Worm (Caenorhabditis elegans) whole organism, L4 larva: Measurements from ENCODE around the gene wars-1.

ENCODE experiments used
- F10B5.3 ChIP-seq: sonication (generic microtip); optimal IDR thresholded peaks from 2 replicates; lab custom pipeline; 2016; ENCODE audit warnings: mild to moderate bottlenecking, missing genetic modification characterization, missing compliant biosample characterization
- F37D6.2 ChIP-seq: sonication (generic microtip); optimal IDR thresholded peaks from 2 replicates; lab custom pipeline; 2016; ENCODE audit warnings: mild to moderate bottlenecking, missing genetic modification characterization, missing compliant biosample characterization
- F49E8.2 ChIP-seq: sonication (generic microtip); optimal IDR thresholded peaks from 2 replicates; lab custom pipeline; 2016; ENCODE audit warnings: missing compliant biosample characterization, mild to moderate bottlenecking, missing genetic modification characterization, borderline replicate concordance
- T20F7.1 ChIP-seq: fragments of 200-800 bp; sonication (Bioruptor generic); optimal IDR thresholded peaks from 2 replicates; lab custom pipeline; 2018; ENCODE audit warnings: mild to moderate bottlenecking, missing genetic modification characterization, missing compliant biosample characterization
- T26A8.4 ChIP-seq: fragments of 200-800 bp; sonication (Bioruptor generic); IDR thresholded peaks from 2 replicates; pipeline ENCODE4 v1.3.6; 2022; ENCODE audit warnings: missing genetic modification characterization, missing compliant biosample characterization
- Y5F2A.4 ChIP-seq: fragments of 200-800 bp; sonication (Bioruptor generic); optimal IDR thresholded peaks from 2 replicates; lab custom pipeline; 2018; ENCODE audit warnings: mild to moderate bottlenecking, missing genetic modification characterization, missing compliant biosample characterization
- aha-1 ChIP-seq: fragments of 150-350 bp; peaks from one replicate; lab custom pipeline; 2014; ENCODE audit warnings: missing biosample characterization, missing genetic modification characterization
- ama-1 ChIP-seq: fragments of 150-350 bp; optimal IDR thresholded peaks from 2 replicates; lab custom pipeline; 2014; ENCODE audit warnings: inconsistent platforms, mixed read lengths
- arid-1 ChIP-seq: fragments of 200-800 bp; sonication (Bioruptor generic); conservative IDR thresholded peaks from 2 replicates; pipeline ENCODE4 v1.3.6; 2022; ENCODE audit warnings: missing genetic modification reagents, missing genetic modification characterization, missing compliant biosample characterization
- attf-4 ChIP-seq: sonication (generic microtip); optimal IDR thresholded peaks from 3 replicates; lab custom pipeline; 2017; ENCODE audit warnings: missing biosample characterization, missing genetic modification characterization
- ceh-20 ChIP-seq: fragments of 200-800 bp; sonication (Bioruptor generic); IDR thresholded peaks from 2 replicates; pipeline ENCODE4 v1.3.6; 2022; ENCODE audit warnings: missing genetic modification reagents, missing genetic modification characterization, missing compliant biosample characterization
- ceh-44 ChIP-seq: fragments of 200-800 bp; sonication (Bioruptor generic); IDR thresholded peaks from 2 replicates; pipeline ENCODE4 v1.3.6; 2022; ENCODE audit warnings: missing genetic modification reagents, missing genetic modification characterization, missing compliant biosample characterization
- ceh-62 ChIP-seq: sonication (generic microtip); optimal IDR thresholded peaks from 2 replicates; lab custom pipeline; 2017; ENCODE audit warnings: missing biosample characterization, missing genetic modification characterization
- daf-12 ChIP-seq: fragments of 150-350 bp; optimal IDR thresholded peaks from 2 replicates; lab custom pipeline; 2014; ENCODE audit warnings: missing biosample characterization, missing genetic modification reagents, missing genetic modification characterization
- daf-16 ChIP-seq, 3 experiments: sonication (generic microtip); optimal IDR thresholded peaks; 2 replicates each; lab custom pipeline; 2016 to 2017; ENCODE audit warnings: missing genetic modification characterization in 3 of 3, missing genetic modification reagents in 3 of 3, mild to moderate bottlenecking in 2 of 3, missing compliant biosample characterization in 2 of 3, missing biosample characterization in 1 of 3, moderate library complexity in 1 of 3
- dmd-6 ChIP-seq: fragments of 200-800 bp; sonication (Bioruptor generic); IDR thresholded peaks from 2 replicates; pipeline ENCODE4 v1.3.6; 2022; ENCODE audit warnings: missing genetic modification reagents, missing genetic modification characterization, missing compliant biosample characterization
- dmd-8 ChIP-seq: fragments of 200-800 bp; sonication (Bioruptor generic); IDR thresholded peaks from 2 replicates; pipeline ENCODE4 v1.3.6; 2022; ENCODE audit warnings: missing genetic modification characterization, missing compliant biosample characterization
- dpl-1 ChIP-seq: fragments of 150-350 bp; optimal IDR thresholded peaks from 2 replicates; lab custom pipeline; 2014; ENCODE audit warnings: missing biosample characterization, missing genetic modification reagents, missing genetic modification characterization
- dve-1 ChIP-seq: sonication (generic microtip); optimal IDR thresholded peaks from 2 replicates; lab custom pipeline; 2017; ENCODE audit warnings: antibody characterized with exemption, mild to moderate bottlenecking, missing genetic modification characterization, missing compliant biosample characterization; ENCODE audit not compliant: insufficient read depth
- fos-1 ChIP-seq: fragments of 150-350 bp; optimal IDR thresholded peaks from 2 replicates; lab custom pipeline; 2014; ENCODE audit warnings: missing biosample characterization, missing genetic modification characterization
- hlh-11 ChIP-seq: fragments of 200-800 bp; sonication (Bioruptor generic); optimal IDR thresholded peaks from 2 replicates; lab custom pipeline; 2018; ENCODE audit warnings: mild to moderate bottlenecking, missing genetic modification characterization, missing compliant biosample characterization
- hlh-30 ChIP-seq: sonication (generic microtip); optimal IDR thresholded peaks from 2 replicates; lab custom pipeline; 2017; ENCODE audit warnings: antibody characterized with exemption, mild to moderate bottlenecking, missing genetic modification characterization, missing compliant biosample characterization; ENCODE audit not compliant: insufficient read depth
- jun-1 ChIP-seq: fragments of 150-350 bp; optimal IDR thresholded peaks from 2 replicates; lab custom pipeline; 2014; ENCODE audit warnings: missing biosample characterization, missing genetic modification reagents, missing genetic modification characterization
- lin-1 ChIP-seq: fragments of 200-800 bp; sonication (Bioruptor generic); IDR thresholded peaks from 2 replicates; pipeline ENCODE4 v1.3.6; 2022; ENCODE audit warnings: missing genetic modification reagents, missing genetic modification characterization, missing compliant biosample characterization
- lin-38 ChIP-seq: fragments of 200-800 bp; sonication (Bioruptor generic); IDR thresholded peaks from 2 replicates; pipeline ENCODE4 v1.3.6; 2022; ENCODE audit warnings: missing genetic modification reagents, missing genetic modification characterization, missing compliant biosample characterization
- lir-3 ChIP-seq: sonication (generic microtip); optimal IDR thresholded peaks from 2 replicates; lab custom pipeline; 2016; ENCODE audit warnings: mild to moderate bottlenecking, missing genetic modification characterization, missing compliant biosample characterization
- lsy-2 ChIP-seq, 2 experiments: fragments of 150-350 bp in 1 of 2; sonication (generic microtip) in 1 of 2; optimal IDR thresholded peaks; 2 replicates each; lab custom pipeline; 2014 to 2017; ENCODE audit warnings: missing biosample characterization in 2 of 2, missing genetic modification characterization in 2 of 2
- mep-1 ChIP-seq: fragments of 150-350 bp; sonication (generic microtip); optimal IDR thresholded peaks from 3 replicates; lab custom pipeline; 2014; ENCODE audit warnings: missing biosample characterization, missing genetic modification characterization
- mes-2 ChIP-seq: sonication (generic microtip); optimal IDR thresholded peaks from 2 replicates; lab custom pipeline; 2016; ENCODE audit warnings: missing genotype, mild to moderate bottlenecking, missing genetic modification characterization, missing compliant biosample characterization; ENCODE audit not compliant: poor library complexity, severe bottlenecking
- nhr-102 ChIP-seq: sonication (generic microtip); optimal IDR thresholded peaks from 2 replicates; lab custom pipeline; 2016; ENCODE audit warnings: mild to moderate bottlenecking, missing genetic modification characterization, moderate library complexity, missing compliant biosample characterization
- nhr-28 ChIP-seq: fragments of 150-350 bp; optimal IDR thresholded peaks from 2 replicates; lab custom pipeline; 2014; ENCODE audit warnings: missing biosample characterization, missing genetic modification characterization
- nhr-42 ChIP-seq: fragments of 200-800 bp; sonication (Bioruptor generic); IDR thresholded peaks from 2 replicates; pipeline ENCODE4 v1.3.6; 2022; ENCODE audit warnings: missing genetic modification characterization, missing compliant biosample characterization
- nhr-48 ChIP-seq: sonication (generic microtip); optimal IDR thresholded peaks from 2 replicates; lab custom pipeline; 2016; ENCODE audit warnings: mild to moderate bottlenecking, missing genetic modification characterization, missing compliant biosample characterization
- rbr-2 ChIP-seq: sonication (generic microtip); optimal IDR thresholded peaks from 2 replicates; lab custom pipeline; 2016; ENCODE audit warnings: missing genotype, missing genetic modification characterization, missing compliant biosample characterization
- saeg-2 ChIP-seq: fragments of 200-800 bp; sonication (Bioruptor generic); IDR thresholded peaks from 2 replicates; pipeline ENCODE4 v1.3.6; 2022; ENCODE audit warnings: missing genetic modification reagents, missing genetic modification characterization, missing compliant biosample characterization
- unc-62 ChIP-seq, 3 experiments: fragments of 150-350 bp in 1 of 3; sonication (generic microtip); optimal IDR thresholded peaks in 2 of 3; peaks in 1 of 3; 1 replicate in 1 of 3; 2 replicates in 2 of 3; lab custom pipeline; 2014 to 2017; ENCODE audit warnings: missing biosample characterization in 3 of 3, missing genetic modification characterization in 3 of 3, missing genetic modification reagents in 3 of 3, missing genotype in 1 of 3
- zfp-3 ChIP-seq: fragments of 200-800 bp; sonication (Bioruptor generic); conservative IDR thresholded peaks from 2 replicates; pipeline ENCODE4 v1.3.6; 2022; ENCODE audit warnings: missing genetic modification reagents, missing genetic modification characterization, missing compliant biosample characterization

wars-1 gene

ce11 chrV:18859121-18859520 lies at the start of gene wars-1:
TSS of gene wars-1 (minus strand) at chrV:18859221.
- no peak for TF ChIP-seq rbr-2 (tag; lab: Kevin White, UChicago)
- TF ChIP-seq unc-62 (GFP tag; optimal IDR thresholded peaks at IDR 0.05 in 1 of 2; lab: Kevin White, UChicago) = peak in 1 of 2 experiments; percentile 1
- no peak for TF ChIP-seq unc-62 (tag; optimal IDR thresholded peaks at IDR 0.05; lab: Kevin White, UChicago)
- TF ChIP-seq, all 104 proteins: peak for 1

DNA sequence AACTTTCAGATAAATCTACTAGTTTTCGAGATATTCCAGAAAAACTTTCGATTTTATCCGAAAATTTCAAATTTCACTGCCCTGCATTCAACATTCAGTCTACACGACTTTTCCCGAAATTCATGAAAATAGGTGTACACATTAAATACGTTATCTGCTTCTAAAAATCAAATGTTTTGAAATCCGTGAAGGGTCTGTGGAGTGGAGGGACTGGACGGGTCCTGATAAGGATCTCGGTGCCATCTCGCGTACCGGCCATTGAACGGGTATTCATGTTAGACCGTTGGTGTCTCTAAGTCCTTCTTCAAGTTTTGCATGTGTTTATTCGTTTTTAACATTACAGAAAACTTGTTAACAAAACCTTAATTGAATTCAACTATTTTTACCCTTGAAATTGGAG lies 48.5 kb upstream of the wars-1 start:
- TF ChIP-seq zfp-3 (GFP tag; lab: Robert Waterston, UW) = no peak
- TF ChIP-seq aha-1 (tag; lab: Kevin White, UChicago) = peak; percentile 38

DNA sequence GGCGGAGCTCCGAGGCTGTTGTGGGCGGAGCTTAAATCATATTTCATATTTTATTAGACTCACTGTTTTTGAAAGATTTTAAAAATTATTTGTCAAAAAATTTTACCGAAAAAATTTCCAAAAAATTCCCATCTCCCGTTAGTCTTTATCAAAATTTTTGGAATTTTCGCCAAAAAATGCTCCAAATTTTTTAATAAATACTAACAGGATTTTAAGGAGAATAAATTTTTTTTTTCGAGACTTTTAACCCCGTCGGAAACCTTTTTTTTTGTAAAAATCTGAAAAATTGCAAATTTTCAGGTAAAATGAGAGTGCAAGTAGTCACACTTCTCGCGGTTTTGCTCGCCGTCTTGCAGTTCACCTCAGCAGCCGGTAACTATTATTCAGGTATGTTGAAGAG lies 44.5 kb upstream of the wars-1 start, which contains the start of gene mihp-2:
TSS of gene mihp-2 (plus strand) at position 301 of the 400 bp plus-strand sequence.
- peak; percentile 81 for TF ChIP-seq aha-1 (tag; lab: Kevin White, UChicago)
- TF ChIP-seq F10B5.3 (tag; lab: Kevin White, UChicago) = no peak

- TF ChIP-seq nhr-28 (tag; lab: Kevin White, UChicago) (peak; percentile 65), hlh-30 (tag; lab: Kevin White, UChicago) (peak; percentile 39), F49E8.2 (tag; lab: Kevin White, UChicago) (no peak), arid-1 (GFP tag; lab: Robert Waterston, UW) (no peak), daf-12 (no peak), F10B5.3 (tag; lab: Kevin White, UChicago) (no peak), daf-16 (GFP tag; optimal IDR thresholded peaks at IDR 0.05; lab: Kevin White, UChicago) (no peak), daf-16 (tag; optimal IDR thresholded peaks at IDR 0.05; lab: Kevin White, UChicago) (peak; percentile 59), lir-3 (tag; lab: Kevin White, UChicago) (no peak), mep-1 (tag; lab: Kevin White, UChicago) (peak; percentile 2), lsy-2 (tag; optimal IDR thresholded peaks at IDR 0.05; lab: Kevin White, UChicago) (peak in 1 of 2 experiments; percentile 28), ceh-62 (no peak), dve-1 (tag; lab: Kevin White, UChicago) (peak; percentile 23), aha-1 (tag; lab: Kevin White, UChicago) (peak; percentile 54), dpl-1 (GFP tag; lab: Kevin White, UChicago) (peak; percentile 22)
- TF ChIP-seq, all 104 proteins: peak for 8
These were observed 42.5 kb upstream of the wars-1 start for ce11 chrV:18901530-18901929.

DNA sequence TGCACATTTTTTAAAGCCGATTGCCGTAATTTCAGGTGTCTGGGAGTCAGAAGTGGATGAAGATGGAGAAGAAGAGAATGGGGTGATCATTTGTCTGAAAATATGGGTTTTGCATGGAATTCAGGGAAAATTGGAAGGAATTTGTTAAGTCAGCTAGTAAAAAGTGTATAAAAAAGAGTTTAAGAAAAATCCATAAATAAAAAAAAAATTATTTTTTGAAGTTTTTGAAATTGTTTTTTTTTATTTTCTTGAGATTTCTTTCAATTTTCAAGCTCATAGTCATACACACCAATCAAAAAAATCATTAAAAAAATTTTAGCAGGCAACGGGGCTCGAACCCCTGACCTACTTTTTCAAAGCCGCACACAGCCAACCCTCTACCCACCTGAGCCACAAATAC lies 41.4 kb upstream of the wars-1 start, which contains the start of gene nhr-243:
TSS of gene nhr-243 (minus strand) at position 101 of the 400 bp plus-strand sequence.
- no peak for TF ChIP-seq Y5F2A.4 (GFP tag; lab: Kevin White, UChicago)
- TF ChIP-seq nhr-48 (tag; lab: Kevin White, UChicago) = no peak
- no peak for TF ChIP-seq hlh-11
- TF ChIP-seq, all 104 proteins: peak for 0

ce11 chrV:18894924-18895388 lies 35.9 kb upstream of the wars-1 start, which contains the start of gene emb-4:
TSS of gene emb-4 (minus strand) at chrV:18894974.
- TF ChIP-seq nhr-102 (tag; lab: Kevin White, UChicago) (peak; percentile 1), dmd-6 (GFP tag; lab: Robert Waterston, UW) (peak; percentile 37), dve-1 (tag; lab: Kevin White, UChicago) (peak; percentile 37), lin-1 (GFP tag; lab: Robert Waterston, UW) (no peak), dpl-1 (GFP tag; lab: Kevin White, UChicago) (peak; percentile 72), ama-1 (lab: Kevin White, UChicago) (peak; percentile 47), F10B5.3 (tag; lab: Kevin White, UChicago) (no peak), lsy-2 (tag; optimal IDR thresholded peaks at IDR 0.05; lab: Kevin White, UChicago) (peak in 1 of 2 experiments; percentile 65), saeg-2 (no peak), mep-1 (tag; lab: Kevin White, UChicago) (peak; percentile 43), unc-62 (GFP tag; optimal IDR thresholded peaks at IDR 0.05 in 1 of 2; lab: Kevin White, UChicago) (peak in 1 of 2 experiments; percentile 44), unc-62 (tag; optimal IDR thresholded peaks at IDR 0.05; lab: Kevin White, UChicago) (no peak), hlh-11 (peak; percentile 9), hlh-30 (tag; lab: Kevin White, UChicago) (peak; percentile 11), dmd-8 (GFP tag; lab: Robert Waterston, UW) (no peak), ceh-20 (no peak), ceh-44 (no peak), T26A8.4 (0 out of 2 replicates have a peak, but pooled peaks have one; percentile 34), rbr-2 (tag; lab: Kevin White, UChicago) (peak; percentile 22), lin-38 (GFP tag; lab: Robert Waterston, UW) (peak; percentile 64), F37D6.2 (tag; lab: Kevin White, UChicago) (no peak), fos-1 (tag; lab: Kevin White, UChicago) (no peak), jun-1 (tag; lab: Kevin White, UChicago) (no peak), T20F7.1 (GFP tag; lab: Kevin White, UChicago) (no peak), aha-1 (tag; lab: Kevin White, UChicago) (peak; percentile 13), nhr-42 (GFP tag; lab: Robert Waterston, UW) (no peak), mes-2 (peak; percentile 71), attf-4 (no peak)
